Fruit fly (Drosophila melanogaster) whole organism, prepupa: ENCODE data around the gene Dok.

Experiments used
- CG6792 ChIP-seq: fragments of 200-800 bp; sonication (Bioruptor generic); optimal IDR thresholded peaks from 3 replicates; lab custom pipeline; 2016; ENCODE audit warnings: missing biosample characterization, missing genetic modification characterization
- pdm3 ChIP-seq: fragments of 200-800 bp; sonication (Bioruptor generic); optimal IDR thresholded peaks from 3 replicates; lab custom pipeline; 2016; ENCODE audit warnings: missing biosample characterization, missing genetic modification characterization
- spab ChIP-seq: fragments of 200-800 bp; sonication (Bioruptor generic); optimal IDR thresholded peaks from 2 replicates; lab custom pipeline; 2017; ENCODE audit warnings: missing biosample characterization, mild to moderate bottlenecking, missing genetic modification characterization, missing genetic modification reagents

DNA sequence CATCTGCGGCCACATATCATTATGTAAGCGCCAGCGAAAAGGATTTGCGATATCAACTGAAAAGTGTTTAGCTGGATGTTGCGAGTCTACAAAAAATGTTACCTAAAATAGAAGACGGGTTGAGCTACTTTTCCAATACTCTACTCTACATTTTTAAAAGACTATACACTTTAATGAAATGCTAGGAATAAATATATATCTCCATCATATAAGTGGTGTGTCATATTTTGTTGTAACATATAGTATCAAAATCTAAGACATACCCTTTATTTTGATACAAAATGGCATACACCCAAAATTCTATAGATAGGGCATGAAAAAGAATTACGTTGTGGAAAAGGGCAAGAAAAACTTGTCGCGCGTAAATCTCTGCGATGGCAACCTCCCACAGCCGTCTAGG lies 19.0 kb downstream of the Dok start:
- TF ChIP-seq spab (GFP tag; lab: Kevin White, UChicago) (no peak), pdm3 (GFP tag; lab: Kevin White, UChicago) (no peak), CG6792 (GFP tag; lab: Kevin White, UChicago) (no peak)
